Worm (Caenorhabditis elegans): Measurements from ENCODE around the gene Y49F6C.2.

- no peak for TF ChIP-seq madf-3 (GFP tag; IDR thresholded peaks at IDR 0.05)
- no peak for TF ChIP-seq akir-1 (GFP tag; optimal IDR thresholded peaks at IDR 0.05)
- TF ChIP-seq snpc-1.3 (tag; optimal IDR thresholded peaks at IDR 0.05; ENCODE audit: insufficient read depth): no peak
- TF ChIP-seq mxl-1 (tag; optimal IDR thresholded peaks at IDR 0.05): no peak
- no peak for TF ChIP-seq lsl-1 (GFP tag; optimal IDR thresholded peaks at IDR 0.05)
Measured at ce11 chrII:3425433-3425832, 47.1 kb downstream of the Y49F6C.2 start, which contains the start of gene nep-11.

Data from whole organism, young adult.